Worm (Caenorhabditis elegans): ENCODE results near the gene acy-4.

The acy-4 gene

ce11 chrV:5620040-5620439, 10.7 kb downstream of the acy-4 start, which contains the start of gene memb-2:
TSS of gene memb-2 (minus strand) at chrV:5620140.
- TF ChIP-seq tra-4 (tag; optimal IDR thresholded peaks at IDR 0.05) (no peak), hmg-4 (GFP tag; optimal IDR thresholded peaks at IDR 0.05) (no peak), hnd-1 (tag; optimal IDR thresholded peaks at IDR 0.05) (no peak), ets-7 (tag; optimal IDR thresholded peaks at IDR 0.05) (no peak)

ce11 chrV:5619372-5619771, 11.3 kb downstream of the acy-4 start:
- TF ChIP-seq hnd-1 (tag; optimal IDR thresholded peaks at IDR 0.05) (no peak), tbx-11 (GFP tag; IDR thresholded peaks at IDR 0.05) (no peak), aly-1 (tag; optimal IDR thresholded peaks at IDR 0.05) (no peak), tbx-37 (GFP tag; conservative IDR thresholded peaks at IDR 0.05) (no peak), pes-1 (GFP tag; IDR thresholded peaks at IDR 0.05) (no peak), ama-1 (optimal IDR thresholded peaks at IDR 0.05) (no peak), hmbx-1 (tag; optimal IDR thresholded peaks at IDR 0.05) (no peak), ets-7 (tag; optimal IDR thresholded peaks at IDR 0.05) (no peak), flt-1 (GFP tag; IDR thresholded peaks at IDR 0.05) (no peak), ceh-36 (tag; optimal IDR thresholded peaks at IDR 0.05) (no peak), sea-1 (GFP tag; conservative IDR thresholded peaks at IDR 0.05) (no peak), tra-4 (tag; optimal IDR thresholded peaks at IDR 0.05) (no peak), scrt-1 (GFP tag; IDR thresholded peaks at IDR 0.05) (no peak)

ce11 chrV:5617301-5617700, 13.4 kb downstream of the acy-4 start, which contains the start of gene M03E7.2:
TSS of gene M03E7.2 (plus strand) at chrV:5617601.
- TF ChIP-seq hnd-1 (tag; optimal IDR thresholded peaks at IDR 0.05) = no peak
- TF ChIP-seq F13C5.2 (tag; optimal IDR thresholded peaks at IDR 0.05) = no peak
- no peak for TF ChIP-seq ceh-36 (tag; optimal IDR thresholded peaks at IDR 0.05)
- no peak for TF ChIP-seq flt-1 (GFP tag; IDR thresholded peaks at IDR 0.05)
- TF ChIP-seq hmbx-1 (tag; optimal IDR thresholded peaks at IDR 0.05) = no peak
- no peak for TF ChIP-seq aly-1 (tag; optimal IDR thresholded peaks at IDR 0.05)
- no peak for TF ChIP-seq tra-4 (tag; optimal IDR thresholded peaks at IDR 0.05)
- TF ChIP-seq hmg-4 (GFP tag; optimal IDR thresholded peaks at IDR 0.05) = no peak
- TF ChIP-seq ama-1 (optimal IDR thresholded peaks at IDR 0.05) = no peak
- no peak for TF ChIP-seq tbx-37 (GFP tag; conservative IDR thresholded peaks at IDR 0.05)
- no peak for TF ChIP-seq B0310.2 (tag; optimal IDR thresholded peaks at IDR 0.05)

ce11 chrV:5614724-5615123, 16.0 kb downstream of the acy-4 start, which contains the start of gene M03E7.3:
TSS of gene M03E7.3 (plus strand) at chrV:5615024.
- no peak for TF ChIP-seq hmbx-1 (tag; optimal IDR thresholded peaks at IDR 0.05)
- TF ChIP-seq pes-1 (GFP tag; IDR thresholded peaks at IDR 0.05) = no peak
- TF ChIP-seq scrt-1 (GFP tag; IDR thresholded peaks at IDR 0.05) = no peak
- TF ChIP-seq hnd-1 (tag; optimal IDR thresholded peaks at IDR 0.05) = no peak
- TF ChIP-seq ceh-36 (tag; optimal IDR thresholded peaks at IDR 0.05) = no peak
- TF ChIP-seq ama-1 (optimal IDR thresholded peaks at IDR 0.05) = no peak
- no peak for TF ChIP-seq hmg-4 (GFP tag; optimal IDR thresholded peaks at IDR 0.05)
- no peak for TF ChIP-seq tbx-11 (GFP tag; IDR thresholded peaks at IDR 0.05)
- TF ChIP-seq F13C5.2 (tag; optimal IDR thresholded peaks at IDR 0.05) = no peak
- TF ChIP-seq tbx-37 (GFP tag; conservative IDR thresholded peaks at IDR 0.05) = no peak
- TF ChIP-seq tra-4 (tag; optimal IDR thresholded peaks at IDR 0.05) = no peak
- TF ChIP-seq flt-1 (GFP tag; IDR thresholded peaks at IDR 0.05) = no peak
- no peak for TF ChIP-seq aly-1 (tag; optimal IDR thresholded peaks at IDR 0.05)
- no peak for TF ChIP-seq B0310.2 (tag; optimal IDR thresholded peaks at IDR 0.05)
- TF ChIP-seq ets-7 (tag; optimal IDR thresholded peaks at IDR 0.05) = no peak
- TF ChIP-seq ceh-13 (GFP tag; optimal IDR thresholded peaks at IDR 0.05) = no peak
- no peak for TF ChIP-seq sea-1 (GFP tag; conservative IDR thresholded peaks at IDR 0.05)

- TF ChIP-seq pes-1 (GFP tag; IDR thresholded peaks at IDR 0.05) = no peak
- TF ChIP-seq hnd-1 (tag; optimal IDR thresholded peaks at IDR 0.05) = no peak
- no peak for TF ChIP-seq ets-7 (tag; optimal IDR thresholded peaks at IDR 0.05)
- TF ChIP-seq ceh-36 (tag; optimal IDR thresholded peaks at IDR 0.05) = no peak
- no peak for TF ChIP-seq hmg-4 (GFP tag; optimal IDR thresholded peaks at IDR 0.05)
- no peak for TF ChIP-seq tbx-37 (GFP tag; conservative IDR thresholded peaks at IDR 0.05)
- no peak for TF ChIP-seq F13C5.2 (tag; optimal IDR thresholded peaks at IDR 0.05)
- no peak for TF ChIP-seq hmbx-1 (tag; optimal IDR thresholded peaks at IDR 0.05)
- TF ChIP-seq tra-4 (tag; optimal IDR thresholded peaks at IDR 0.05) = no peak
- TF ChIP-seq ceh-13 (GFP tag; optimal IDR thresholded peaks at IDR 0.05) = no peak
- TF ChIP-seq ama-1 (optimal IDR thresholded peaks at IDR 0.05) = no peak
- no peak for TF ChIP-seq flt-1 (GFP tag; IDR thresholded peaks at IDR 0.05)
- TF ChIP-seq scrt-1 (GFP tag; IDR thresholded peaks at IDR 0.05) = no peak
- TF ChIP-seq tbx-11 (GFP tag; IDR thresholded peaks at IDR 0.05) = no peak
- TF ChIP-seq sea-1 (GFP tag; conservative IDR thresholded peaks at IDR 0.05) = no peak
- no peak for TF ChIP-seq aly-1 (tag; optimal IDR thresholded peaks at IDR 0.05)
Observed at ce11 chrV:5613109-5613508, 17.6 kb downstream of the acy-4 start, which contains the start of gene lrpc-1. TSS of gene lrpc-1 (minus strand) at chrV:5613209.

- TF ChIP-seq flt-1 (GFP tag; IDR thresholded peaks at IDR 0.05) (no peak), ceh-36 (tag; optimal IDR thresholded peaks at IDR 0.05) (no peak), hmg-4 (GFP tag; optimal IDR thresholded peaks at IDR 0.05) (no peak), ama-1 (optimal IDR thresholded peaks at IDR 0.05) (no peak), aly-1 (tag; optimal IDR thresholded peaks at IDR 0.05) (no peak), B0310.2 (tag; optimal IDR thresholded peaks at IDR 0.05) (no peak), hmbx-1 (tag; optimal IDR thresholded peaks at IDR 0.05) (no peak), scrt-1 (GFP tag; IDR thresholded peaks at IDR 0.05) (no peak), sea-1 (GFP tag; conservative IDR thresholded peaks at IDR 0.05) (no peak), tra-4 (tag; optimal IDR thresholded peaks at IDR 0.05) (no peak), F13C5.2 (tag; optimal IDR thresholded peaks at IDR 0.05) (no peak), ceh-13 (GFP tag; optimal IDR thresholded peaks at IDR 0.05) (no peak), pes-1 (GFP tag; IDR thresholded peaks at IDR 0.05) (no peak), hnd-1 (tag; optimal IDR thresholded peaks at IDR 0.05) (no peak), tbx-37 (GFP tag; conservative IDR thresholded peaks at IDR 0.05) (no peak), ets-7 (tag; optimal IDR thresholded peaks at IDR 0.05) (no peak)
Observed at ce11 chrV:5610186-5610585, 20.5 kb downstream of the acy-4 start.

ce11 chrV:5606255-5606654, 24.4 kb downstream of the acy-4 start, which contains the start of gene CD4.1:
TSS of gene CD4.1 (plus strand) at chrV:5606555.
- TF ChIP-seq tra-4 (tag; optimal IDR thresholded peaks at IDR 0.05) = no peak

ce11 chrV:5601263-5601662, 29.4 kb downstream of the acy-4 start, which contains the start of gene CD4.8:
TSS of gene CD4.8 (minus strand) at chrV:5601363.
- TF ChIP-seq tra-4 (tag; optimal IDR thresholded peaks at IDR 0.05) = no peak
- TF ChIP-seq ama-1 (optimal IDR thresholded peaks at IDR 0.05) = no peak
- TF ChIP-seq flt-1 (GFP tag; IDR thresholded peaks at IDR 0.05) = no peak
- TF ChIP-seq hmg-4 (GFP tag; optimal IDR thresholded peaks at IDR 0.05) = no peak
- no peak for TF ChIP-seq sea-1 (GFP tag; conservative IDR thresholded peaks at IDR 0.05)
- TF ChIP-seq scrt-1 (GFP tag; IDR thresholded peaks at IDR 0.05) = no peak
- TF ChIP-seq hnd-1 (tag; optimal IDR thresholded peaks at IDR 0.05) = no peak
- TF ChIP-seq ceh-36 (tag; optimal IDR thresholded peaks at IDR 0.05) = no peak
- no peak for TF ChIP-seq B0310.2 (tag; optimal IDR thresholded peaks at IDR 0.05)
- no peak for TF ChIP-seq pes-1 (GFP tag; IDR thresholded peaks at IDR 0.05)
- TF ChIP-seq ets-7 (tag; optimal IDR thresholded peaks at IDR 0.05) = no peak

Data from whole organism, early embryonic.